Worm (Caenorhabditis elegans) whole organism, L4 larva: ENCODE measurements around the gene F28B1.2.

Experiments
- F26F4.8 ChIP-seq: fragments of 200-800 bp; sonication (Bioruptor generic); conservative IDR thresholded peaks from 2 replicates; pipeline ENCODE4 v1.3.6; 2022; ENCODE audit warnings: missing genetic modification characterization, missing compliant biosample characterization
- F44E2.7 ChIP-seq: fragments of 200-800 bp; sonication (Bioruptor generic); IDR thresholded peaks from 2 replicates; pipeline ENCODE4 v2.1.2; 2022; ENCODE audit warnings: missing genetic modification characterization, missing compliant biosample characterization
- R02D3.7 ChIP-seq: fragments of 150-350 bp; sonication (generic microtip); optimal IDR thresholded peaks from 3 replicates; lab custom pipeline; 2014; ENCODE audit warnings: missing biosample characterization, missing genetic modification characterization
- T26A8.4 ChIP-seq: fragments of 200-800 bp; sonication (Bioruptor generic); IDR thresholded peaks from 2 replicates; pipeline ENCODE4 v1.3.6; 2022; ENCODE audit warnings: missing genetic modification characterization, missing compliant biosample characterization
- Y105C5A.15 ChIP-seq: fragments of 200-800 bp; sonication (Bioruptor generic); IDR thresholded peaks from 2 replicates; pipeline ENCODE4 v1.3.6; 2022; ENCODE audit warnings: missing genetic modification characterization, missing compliant biosample characterization
- ZK337.2 ChIP-seq: fragments of 200-800 bp; sonication (Bioruptor generic); IDR thresholded peaks from 2 replicates; pipeline ENCODE4 v1.3.6; 2022; ENCODE audit warnings: missing genetic modification reagents, missing genetic modification characterization, missing compliant biosample characterization
- aha-1 ChIP-seq: fragments of 150-350 bp; peaks from one replicate; lab custom pipeline; 2014; ENCODE audit warnings: missing biosample characterization, missing genetic modification characterization
- ceh-44 ChIP-seq: fragments of 200-800 bp; sonication (Bioruptor generic); IDR thresholded peaks from 2 replicates; pipeline ENCODE4 v1.3.6; 2022; ENCODE audit warnings: missing genetic modification reagents, missing genetic modification characterization, missing compliant biosample characterization
- ces-1 ChIP-seq: fragments of 150-350 bp; sonication (generic microtip); optimal IDR thresholded peaks from 4 replicates; lab custom pipeline; 2014; ENCODE audit warnings: missing biosample characterization, missing genetic modification reagents, missing genetic modification characterization
- daf-16 ChIP-seq, 3 experiments: sonication (generic microtip); optimal IDR thresholded peaks; 2 replicates each; lab custom pipeline; 2016 to 2017; ENCODE audit warnings: missing genetic modification characterization in 3 of 3, missing genetic modification reagents in 3 of 3, mild to moderate bottlenecking in 2 of 3, missing compliant biosample characterization in 2 of 3, missing biosample characterization in 1 of 3, moderate library complexity in 1 of 3
- daf-19 ChIP-seq: fragments of 200-800 bp; sonication (Bioruptor generic); conservative IDR thresholded peaks from 2 replicates; pipeline ENCODE4 v1.3.6; 2022; ENCODE audit warnings: missing genetic modification characterization, missing compliant biosample characterization
- dmd-6 ChIP-seq: fragments of 200-800 bp; sonication (Bioruptor generic); IDR thresholded peaks from 2 replicates; pipeline ENCODE4 v1.3.6; 2022; ENCODE audit warnings: missing genetic modification reagents, missing genetic modification characterization, missing compliant biosample characterization
- dmd-8 ChIP-seq: fragments of 200-800 bp; sonication (Bioruptor generic); IDR thresholded peaks from 2 replicates; pipeline ENCODE4 v1.3.6; 2022; ENCODE audit warnings: missing genetic modification characterization, missing compliant biosample characterization
- gei-8 ChIP-seq: fragments of 200-800 bp; sonication (Bioruptor generic); optimal IDR thresholded peaks from 2 replicates; lab custom pipeline; 2018; ENCODE audit warnings: mild to moderate bottlenecking, missing genetic modification characterization, missing compliant biosample characterization
- hlh-30 ChIP-seq: sonication (generic microtip); optimal IDR thresholded peaks from 2 replicates; lab custom pipeline; 2017; ENCODE audit warnings: antibody characterized with exemption, mild to moderate bottlenecking, missing genetic modification characterization, missing compliant biosample characterization; ENCODE audit not compliant: insufficient read depth
- hmg-1.1 ChIP-seq: fragments of 200-800 bp; sonication (Bioruptor generic); IDR thresholded peaks from 2 replicates; pipeline ENCODE4 v1.3.6; 2022; ENCODE audit warnings: missing genetic modification reagents, missing genetic modification characterization, missing compliant biosample characterization
- jun-1 ChIP-seq: fragments of 150-350 bp; optimal IDR thresholded peaks from 2 replicates; lab custom pipeline; 2014; ENCODE audit warnings: missing biosample characterization, missing genetic modification reagents, missing genetic modification characterization
- lim-7 ChIP-seq: fragments of 200-800 bp; sonication (Bioruptor generic); IDR thresholded peaks from 2 replicates; pipeline ENCODE4 v1.3.6; 2022; ENCODE audit warnings: missing genetic modification characterization, missing compliant biosample characterization
- lin-13 ChIP-seq: fragments of 150-350 bp; optimal IDR thresholded peaks from 2 replicates; lab custom pipeline; 2014; ENCODE audit warnings: missing biosample characterization, missing genetic modification reagents, missing genetic modification characterization
- lin-15B ChIP-seq: fragments of 150-350 bp; sonication (generic microtip); optimal IDR thresholded peaks from 3 replicates; lab custom pipeline; 2014; ENCODE audit warnings: missing biosample characterization, missing genetic modification characterization
- lin-39 ChIP-seq: fragments of 150-350 bp; optimal IDR thresholded peaks from 2 replicates; lab custom pipeline; 2014; ENCODE audit warnings: missing biosample characterization, missing genetic modification reagents, missing genetic modification characterization
- nhr-10 ChIP-seq: fragments of 150-350 bp; optimal IDR thresholded peaks from 2 replicates; lab custom pipeline; 2014; ENCODE audit warnings: missing biosample characterization, missing genetic modification characterization
- nhr-11 ChIP-seq: fragments of 150-350 bp; optimal IDR thresholded peaks from 2 replicates; lab custom pipeline; 2014; ENCODE audit warnings: missing biosample characterization, missing genetic modification characterization
- nhr-111 ChIP-seq: fragments of 200-800 bp; sonication (Bioruptor generic); optimal IDR thresholded peaks from 2 replicates; lab custom pipeline; 2018; ENCODE audit warnings: mild to moderate bottlenecking, missing genetic modification characterization, missing compliant biosample characterization
- nhr-25 ChIP-seq: sonication (generic microtip); optimal IDR thresholded peaks from 2 replicates; lab custom pipeline; 2017; ENCODE audit warnings: missing genetic modification characterization, mild to moderate bottlenecking, missing compliant biosample characterization, antibody characterized with exemption, moderate library complexity, borderline replicate concordance; ENCODE audit not compliant: insufficient read depth
- nhr-77 ChIP-seq: fragments of 150-350 bp; optimal IDR thresholded peaks from 2 replicates; lab custom pipeline; 2014; ENCODE audit warnings: missing biosample characterization, missing genetic modification characterization
- php-3 ChIP-seq: fragments of 200-800 bp; sonication (Bioruptor generic); IDR thresholded peaks from 2 replicates; pipeline ENCODE4 v1.3.6; 2022; ENCODE audit warnings: missing genetic modification reagents, missing genetic modification characterization, missing compliant biosample characterization
- rbr-2 ChIP-seq: sonication (generic microtip); optimal IDR thresholded peaks from 2 replicates; lab custom pipeline; 2016; ENCODE audit warnings: missing genotype, missing genetic modification characterization, missing compliant biosample characterization
- saeg-2 ChIP-seq: fragments of 200-800 bp; sonication (Bioruptor generic); IDR thresholded peaks from 2 replicates; pipeline ENCODE4 v1.3.6; 2022; ENCODE audit warnings: missing genetic modification reagents, missing genetic modification characterization, missing compliant biosample characterization
- sdz-12 ChIP-seq: fragments of 200-800 bp; sonication (Bioruptor generic); optimal IDR thresholded peaks from 2 replicates; lab custom pipeline; 2018; ENCODE audit warnings: mild to moderate bottlenecking, missing genetic modification characterization, missing compliant biosample characterization
- skn-1 ChIP-seq: fragments of 150-350 bp; optimal IDR thresholded peaks from 2 replicates; lab custom pipeline; 2014; ENCODE audit warnings: missing biosample characterization, missing genetic modification characterization
- snpc-1.2 ChIP-seq: fragments of 200-800 bp; sonication (Bioruptor generic); IDR thresholded peaks from 2 replicates; pipeline ENCODE4 v1.3.6; 2022; ENCODE audit warnings: missing genetic modification reagents, missing genetic modification characterization, missing compliant biosample characterization
- tag-97 ChIP-seq: fragments of 200-800 bp; sonication (Bioruptor generic); IDR thresholded peaks from 2 replicates; pipeline ENCODE4 v1.3.6; 2022; ENCODE audit warnings: missing genetic modification characterization, missing compliant biosample characterization
- unc-39 ChIP-seq: sonication (generic microtip); optimal IDR thresholded peaks from 2 replicates; lab custom pipeline; 2017; ENCODE audit warnings: missing biosample characterization, missing genetic modification characterization
- unc-62 ChIP-seq, 3 experiments: fragments of 150-350 bp in 1 of 3; sonication (generic microtip); optimal IDR thresholded peaks in 2 of 3; peaks in 1 of 3; 1 replicate in 1 of 3; 2 replicates in 2 of 3; lab custom pipeline; 2014 to 2017; ENCODE audit warnings: missing biosample characterization in 3 of 3, missing genetic modification characterization in 3 of 3, missing genetic modification reagents in 3 of 3, missing genotype in 1 of 3
- zfp-2 ChIP-seq: sonication (generic microtip); optimal IDR thresholded peaks from 2 replicates; lab custom pipeline; 2016; ENCODE audit warnings: mild to moderate bottlenecking, missing genetic modification characterization, missing compliant biosample characterization
- zfp-3 ChIP-seq: fragments of 200-800 bp; sonication (Bioruptor generic); conservative IDR thresholded peaks from 2 replicates; pipeline ENCODE4 v1.3.6; 2022; ENCODE audit warnings: missing genetic modification reagents, missing genetic modification characterization, missing compliant biosample characterization
- zip-11 ChIP-seq: fragments of 200-800 bp; sonication (Bioruptor generic); IDR thresholded peaks from 2 replicates; pipeline ENCODE4 v1.3.6; 2022; ENCODE audit warnings: missing genetic modification characterization, missing compliant biosample characterization

F28B1.2 gene

DNA sequence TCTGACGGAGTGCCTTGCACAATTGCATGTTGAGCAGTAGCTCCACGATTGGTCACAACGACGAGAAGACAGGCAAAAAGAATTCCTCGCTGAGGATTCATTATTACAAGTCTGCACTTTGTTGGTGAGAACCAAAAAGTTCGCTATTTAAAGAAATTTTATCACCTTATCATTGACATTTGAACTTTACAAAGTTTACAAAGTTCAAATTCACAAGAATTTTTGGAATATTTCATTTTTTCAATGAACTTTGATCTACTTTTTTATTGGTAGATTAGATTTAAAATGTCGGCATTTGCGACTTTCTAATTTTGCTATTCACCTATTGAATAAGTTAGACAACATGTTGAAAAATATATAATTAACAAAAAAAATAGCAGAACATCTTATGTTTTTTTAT, 18.3 kb upstream of the F28B1.2 start, which contains the start of gene F49H6.15:
Gene F49H6.15 (minus strand): TSS at position 101 of the 400 bp plus-strand sequence.
- TF ChIP-seq tag-97 (no peak), R02D3.7 (tag; lab: Kevin White, UChicago) (no peak), zip-11 (GFP tag; lab: Robert Waterston, UW) (no peak), daf-19 (GFP tag; lab: Robert Waterston, UW) (no peak), F26F4.8 (GFP tag; lab: Robert Waterston, UW) (no peak), nhr-111 (no peak), nhr-10 (no peak), Y105C5A.15 (GFP tag; lab: Robert Waterston, UW) (no peak), dmd-6 (no peak), hmg-1.1 (GFP tag; lab: Robert Waterston, UW) (no peak), gei-8 (no peak), snpc-1.2 (GFP tag; lab: Robert Waterston, UW) (no peak), skn-1 (tag; lab: Kevin White, UChicago) (no peak), saeg-2 (GFP tag; lab: Robert Waterston, UW) (no peak), sdz-12 (GFP tag; lab: Kevin White, UChicago) (no peak), rbr-2 (tag; lab: Kevin White, UChicago) (no peak), hlh-30 (tag; lab: Kevin White, UChicago) (no peak), unc-39 (no peak)

DNA sequence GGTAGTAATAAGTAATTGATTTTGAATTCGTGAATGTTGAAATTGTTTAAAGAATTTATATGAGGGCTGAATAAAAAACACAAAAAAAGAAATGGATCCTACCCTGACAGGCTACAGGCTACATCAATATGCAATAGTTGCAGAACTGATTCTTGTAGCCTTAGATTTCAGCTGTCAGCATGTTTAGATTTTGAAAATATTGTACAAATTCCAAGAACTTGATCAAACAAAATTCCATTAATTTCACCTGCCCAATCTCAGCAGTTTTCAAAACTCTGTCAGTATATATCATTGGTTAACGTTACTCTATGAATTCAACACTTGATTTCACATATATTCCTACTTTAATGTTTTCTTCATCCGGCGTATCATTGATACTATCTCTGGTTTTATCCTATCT, 14.2 kb upstream of the F28B1.2 start:
- no peak for TF ChIP-seq nhr-111
- no peak for TF ChIP-seq dmd-8 (GFP tag; lab: Robert Waterston, UW)
- TF ChIP-seq nhr-11 (tag; lab: Kevin White, UChicago), result no peak
- no peak for TF ChIP-seq ZK337.2 (GFP tag; lab: Robert Waterston, UW)
- TF ChIP-seq lin-13 (GFP tag; lab: Kevin White, UChicago), result no peak
- TF ChIP-seq nhr-25 (tag; lab: Kevin White, UChicago), result no peak
- no peak for TF ChIP-seq rbr-2 (tag; lab: Kevin White, UChicago)
- TF ChIP-seq lin-39 (tag; lab: Kevin White, UChicago), result no peak

DNA sequence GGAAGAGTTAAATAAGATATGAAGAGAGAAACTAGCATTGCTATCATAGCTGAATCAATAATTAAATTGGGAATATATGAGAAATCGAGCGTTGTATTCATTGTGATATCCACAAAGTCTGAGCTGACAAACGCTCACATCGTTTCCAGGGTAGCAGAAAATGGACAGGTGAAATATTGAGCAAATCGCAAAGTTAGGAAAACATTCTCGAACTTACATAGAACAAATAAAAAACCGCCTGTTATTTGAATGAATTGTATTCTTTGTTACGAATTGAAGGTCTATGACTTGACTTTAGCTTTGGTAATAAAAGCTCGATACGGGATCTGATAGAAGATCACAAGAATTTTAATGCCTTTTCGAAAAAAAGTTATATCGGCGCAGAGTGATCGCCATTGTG, 8.8 kb upstream of the F28B1.2 start, which contains the start of gene srz-94:
Gene srz-94 (minus strand): TSS at position 101 of the 400 bp plus-strand sequence.
- TF ChIP-seq ces-1 (GFP tag; lab: Kevin White, UChicago) (no peak), zfp-3 (GFP tag; lab: Robert Waterston, UW) (no peak), ceh-44 (GFP tag; lab: Robert Waterston, UW) (no peak)

DNA sequence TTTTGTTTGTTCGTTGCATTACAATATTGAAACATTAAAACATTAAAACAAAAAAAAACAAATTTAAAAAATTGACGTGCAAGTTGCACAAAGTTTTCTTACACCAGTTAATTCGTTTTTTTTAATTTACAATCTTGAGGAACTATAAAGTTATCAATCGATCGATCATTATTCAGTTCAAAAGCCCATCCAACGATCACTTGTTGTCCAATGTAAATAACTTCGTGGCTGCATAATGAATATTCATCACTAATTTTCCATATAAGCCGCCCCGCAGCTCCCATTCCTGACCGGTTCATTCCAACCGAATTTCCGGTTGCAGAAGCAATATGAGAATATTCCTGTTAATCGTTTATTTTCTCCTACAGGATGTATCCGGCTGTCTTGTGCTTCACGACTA, 2.3 kb upstream of the F28B1.2 start, which contains the start of gene hpo-33:
Gene hpo-33 (plus strand): TSS at position 301 of the 400 bp plus-strand sequence.
- no peak for TF ChIP-seq sdz-12 (GFP tag; lab: Kevin White, UChicago)
- TF ChIP-seq php-3, result no peak
- TF ChIP-seq zfp-2 (tag; lab: Kevin White, UChicago), result no peak
- no peak for TF ChIP-seq daf-16 (GFP tag; optimal IDR thresholded peaks at IDR 0.05; lab: Kevin White, UChicago)
- no peak for TF ChIP-seq daf-16 (tag; optimal IDR thresholded peaks at IDR 0.05; lab: Kevin White, UChicago)
- no peak for TF ChIP-seq rbr-2 (tag; lab: Kevin White, UChicago)
- no peak for TF ChIP-seq lim-7 (GFP tag; lab: Robert Waterston, UW)
- TF ChIP-seq T26A8.4, result no peak

DNA sequence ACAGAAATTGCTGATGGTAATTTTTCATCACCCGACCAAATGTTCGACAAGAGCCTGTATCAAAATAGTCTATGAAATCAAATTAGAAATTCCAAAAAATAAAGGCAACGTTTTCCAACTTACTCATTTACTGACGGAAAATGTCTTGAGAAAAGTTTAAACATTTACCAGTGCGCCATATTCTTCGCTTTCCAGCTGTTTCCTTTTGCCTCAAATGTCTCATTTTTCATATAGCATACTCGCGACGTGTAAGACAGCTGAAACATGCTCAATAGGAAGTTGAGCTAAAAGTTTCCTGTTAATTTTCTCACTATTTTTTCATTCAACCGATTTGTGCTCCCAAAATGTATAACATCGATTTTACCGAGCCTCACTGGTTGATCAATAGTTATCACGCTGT, 15.4 kb downstream of the F28B1.2 start, which contains the start of gene sri-66:
Gene sri-66 (plus strand): TSS at position 301 of the 400 bp plus-strand sequence.
- no peak for TF ChIP-seq nhr-77
- TF ChIP-seq F26F4.8 (GFP tag; lab: Robert Waterston, UW), result no peak
- no peak for TF ChIP-seq lin-15B
- no peak for TF ChIP-seq nhr-25 (tag; lab: Kevin White, UChicago)
- no peak for TF ChIP-seq aha-1
- TF ChIP-seq jun-1 (tag; lab: Kevin White, UChicago), result no peak
- no peak for TF ChIP-seq unc-62 (GFP tag; optimal IDR thresholded peaks at IDR 0.05 in 1 of 2; lab: Kevin White, UChicago)
- no peak for TF ChIP-seq unc-62 (tag; optimal IDR thresholded peaks at IDR 0.05; lab: Kevin White, UChicago)
- TF ChIP-seq F44E2.7 (GFP tag; lab: Robert Waterston, UW), result no peak
- TF ChIP-seq snpc-1.2 (GFP tag; lab: Robert Waterston, UW), result no peak
